Fruit fly (Drosophila melanogaster): Measurements from ENCODE around the gene Hex-t2.

Hex-t2 gene

DNA sequence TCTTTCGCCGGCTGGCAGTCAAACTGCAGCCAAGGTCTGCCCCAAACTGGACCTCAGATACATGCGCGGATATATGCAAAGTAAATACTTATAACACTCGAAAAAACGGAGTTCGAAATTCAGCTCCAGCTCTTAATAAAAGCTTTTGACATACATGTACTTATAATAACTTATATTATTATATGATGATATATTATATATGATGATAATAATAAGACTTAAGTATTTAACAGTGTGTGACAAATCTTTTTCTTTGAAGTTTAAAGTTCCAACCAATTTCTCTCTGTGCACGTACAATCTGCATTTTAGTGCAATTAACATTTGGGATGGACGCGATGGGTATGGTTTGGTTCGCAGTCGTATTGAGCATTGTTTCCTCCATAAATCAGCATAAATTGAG lies 20.9 kb upstream of the Hex-t2 start:
- TF ChIP-seq Mnt (GFP tag; optimal IDR thresholded peaks at IDR 0.05), result no peak
- TF ChIP-seq CG1620 (GFP tag; optimal IDR thresholded peaks at IDR 0.05), result no peak
- no peak for TF ChIP-seq CG7101 (tag; optimal IDR thresholded peaks at IDR 0.05)
- TF ChIP-seq Clk (GFP tag; optimal IDR thresholded peaks at IDR 0.05), result no peak
- no peak for TF ChIP-seq CG5204 (GFP tag; optimal IDR thresholded peaks at IDR 0.05)
- TF ChIP-seq toe (GFP tag; optimal IDR thresholded peaks at IDR 0.05), result no peak

DNA sequence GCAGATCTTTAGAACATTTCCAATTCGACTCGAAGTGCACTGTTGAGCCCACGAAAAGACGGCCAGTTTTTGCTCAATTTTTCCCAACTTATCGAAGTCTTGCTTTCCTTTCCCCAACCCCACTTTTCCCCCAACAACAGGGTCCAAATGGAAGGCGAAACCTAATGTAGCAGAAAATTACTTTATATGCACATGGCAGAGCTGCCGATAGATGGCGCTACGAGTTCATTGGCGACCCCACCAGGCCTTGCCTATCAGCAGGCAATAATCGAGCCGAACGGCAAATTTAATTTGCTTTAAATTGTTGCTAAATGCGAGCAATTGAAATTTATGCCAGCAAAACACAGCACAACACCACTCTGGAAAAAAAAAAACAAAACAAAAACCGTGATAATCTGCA lies 17.9 kb upstream of the Hex-t2 start:
- TF ChIP-seq CG5204 (GFP tag; optimal IDR thresholded peaks at IDR 0.05) (no peak), Crg-1 (GFP tag; optimal IDR thresholded peaks at IDR 0.05) (no peak), kay (GFP tag; ENCODE audit: borderline replicate concordance) (peak; percentile 37), CG7101 (tag; optimal IDR thresholded peaks at IDR 0.05) (no peak)

DNA sequence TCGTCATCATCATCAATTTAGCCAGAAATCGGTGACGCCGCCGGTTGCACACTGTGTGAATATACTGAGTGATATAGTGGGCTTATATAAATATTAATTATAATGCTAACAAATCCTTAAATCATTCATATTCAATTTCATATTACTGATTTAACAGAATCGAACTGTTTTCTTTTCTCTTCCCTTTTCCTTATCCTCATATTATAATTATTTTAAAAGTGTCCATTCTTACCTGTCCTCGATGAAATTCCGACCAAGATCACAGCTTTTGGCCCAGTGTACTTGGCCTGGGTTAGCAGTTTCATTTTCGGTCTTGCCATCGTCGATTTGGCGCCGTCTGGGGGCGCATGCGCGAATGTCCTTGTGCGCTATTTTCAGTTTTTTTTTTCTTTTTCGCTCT lies 17.5 kb upstream of the Hex-t2 start:
- TF ChIP-seq CG11617 (GFP tag; optimal IDR thresholded peaks at IDR 0.05) (no peak), ovo (GFP tag; optimal IDR thresholded peaks at IDR 0.05) (no peak), cic (GFP tag; optimal IDR thresholded peaks at IDR 0.05) (no peak), kay (GFP tag; ENCODE audit: borderline replicate concordance) (no peak), toe (GFP tag; optimal IDR thresholded peaks at IDR 0.05) (no peak), CG33017 (tag; optimal IDR thresholded peaks at IDR 0.05) (no peak), CG5204 (GFP tag; optimal IDR thresholded peaks at IDR 0.05) (no peak), pad (GFP tag; optimal IDR thresholded peaks at IDR 0.05) (no peak), tj (GFP tag; optimal IDR thresholded peaks at IDR 0.05) (no peak), CG14711 (tag; optimal IDR thresholded peaks at IDR 0.05) (no peak), bab1 (GFP tag; optimal IDR thresholded peaks at IDR 0.05) (no peak), Mnt (GFP tag; optimal IDR thresholded peaks at IDR 0.05) (no peak), Crg-1 (GFP tag; optimal IDR thresholded peaks at IDR 0.05) (no peak), cnc (optimal IDR thresholded peaks at IDR 0.05) (no peak), Hr96 (GFP tag; optimal IDR thresholded peaks at IDR 0.05) (no peak), Clk (GFP tag; optimal IDR thresholded peaks at IDR 0.05) (no peak), CG7101 (tag; optimal IDR thresholded peaks at IDR 0.05) (no peak), CG7045 (GFP tag; optimal IDR thresholded peaks at IDR 0.05) (no peak)

DNA sequence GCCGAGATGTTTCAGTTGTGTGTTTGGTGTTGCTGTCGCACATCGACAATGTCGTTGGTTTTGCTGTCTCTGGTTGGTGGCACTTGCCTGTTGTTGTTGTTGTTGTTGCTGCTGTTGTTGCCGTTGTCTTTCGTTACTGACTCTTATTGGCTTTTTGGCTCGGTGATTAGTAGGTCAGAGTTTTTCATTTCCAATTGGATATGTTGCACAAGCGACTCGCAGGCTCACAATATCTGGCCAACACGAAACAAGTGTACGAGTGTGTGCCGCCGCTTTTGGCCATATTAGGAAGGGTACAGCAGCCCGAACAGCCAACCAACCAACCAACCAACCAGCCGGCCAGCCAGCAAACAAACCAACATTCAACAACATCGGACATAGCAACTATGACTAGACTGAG lies 16.7 kb upstream of the Hex-t2 start:
- TF ChIP-seq CG14711 (tag; optimal IDR thresholded peaks at IDR 0.05), result no peak
- TF ChIP-seq kay (GFP tag; ENCODE audit: borderline replicate concordance), result no peak
- TF ChIP-seq tj (GFP tag; optimal IDR thresholded peaks at IDR 0.05), result no peak
- no peak for TF ChIP-seq CG7045 (GFP tag; optimal IDR thresholded peaks at IDR 0.05)

DNA sequence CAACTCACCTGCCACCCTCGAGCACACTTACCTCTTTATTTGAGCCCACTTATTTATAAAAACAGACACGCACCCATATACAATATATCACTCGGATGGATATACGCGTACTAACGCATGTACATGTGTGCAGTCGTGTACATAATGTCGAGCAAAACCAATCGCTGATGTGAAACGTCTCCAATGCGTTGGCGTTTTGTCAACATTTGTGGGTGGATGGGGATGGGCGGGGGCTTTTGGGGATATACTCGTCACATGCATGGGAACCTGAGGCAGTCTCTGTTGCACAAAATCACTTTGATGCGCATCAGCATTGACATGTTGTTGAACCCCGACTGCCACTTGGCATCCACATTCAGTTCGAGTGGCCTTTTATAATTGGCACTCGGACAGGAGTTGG lies 14.5 kb upstream of the Hex-t2 start:
- TF ChIP-seq CG11617 (GFP tag; optimal IDR thresholded peaks at IDR 0.05) (no peak), kay (GFP tag; ENCODE audit: borderline replicate concordance) (no peak), toe (GFP tag; optimal IDR thresholded peaks at IDR 0.05) (no peak)

DNA sequence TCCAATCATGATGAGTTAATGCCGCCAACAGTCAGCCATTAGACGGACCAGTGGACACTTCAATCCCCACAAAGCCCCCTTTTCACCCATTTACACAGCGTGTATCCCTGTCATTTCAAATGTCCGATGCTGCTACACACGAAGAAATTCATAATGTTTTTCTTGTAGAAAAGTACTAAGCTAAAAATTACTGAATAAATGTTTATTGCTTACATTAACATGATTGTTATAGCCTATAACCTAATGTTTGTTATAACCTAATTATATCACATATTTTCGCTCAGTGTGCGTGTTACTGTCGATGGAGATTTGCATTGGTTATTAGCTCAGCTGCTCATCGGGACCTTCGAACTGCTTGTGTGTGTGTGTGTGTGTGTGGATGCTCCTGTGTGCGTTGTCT lies 13.9 kb upstream of the Hex-t2 start:
- TF ChIP-seq CG11617 (GFP tag; optimal IDR thresholded peaks at IDR 0.05), result no peak
- no peak for TF ChIP-seq tj (GFP tag; optimal IDR thresholded peaks at IDR 0.05)
- no peak for TF ChIP-seq pad (GFP tag; optimal IDR thresholded peaks at IDR 0.05)
- TF ChIP-seq CG12768 (GFP tag; optimal IDR thresholded peaks at IDR 0.05), result no peak
- TF ChIP-seq cic (GFP tag; optimal IDR thresholded peaks at IDR 0.05), result no peak

DNA sequence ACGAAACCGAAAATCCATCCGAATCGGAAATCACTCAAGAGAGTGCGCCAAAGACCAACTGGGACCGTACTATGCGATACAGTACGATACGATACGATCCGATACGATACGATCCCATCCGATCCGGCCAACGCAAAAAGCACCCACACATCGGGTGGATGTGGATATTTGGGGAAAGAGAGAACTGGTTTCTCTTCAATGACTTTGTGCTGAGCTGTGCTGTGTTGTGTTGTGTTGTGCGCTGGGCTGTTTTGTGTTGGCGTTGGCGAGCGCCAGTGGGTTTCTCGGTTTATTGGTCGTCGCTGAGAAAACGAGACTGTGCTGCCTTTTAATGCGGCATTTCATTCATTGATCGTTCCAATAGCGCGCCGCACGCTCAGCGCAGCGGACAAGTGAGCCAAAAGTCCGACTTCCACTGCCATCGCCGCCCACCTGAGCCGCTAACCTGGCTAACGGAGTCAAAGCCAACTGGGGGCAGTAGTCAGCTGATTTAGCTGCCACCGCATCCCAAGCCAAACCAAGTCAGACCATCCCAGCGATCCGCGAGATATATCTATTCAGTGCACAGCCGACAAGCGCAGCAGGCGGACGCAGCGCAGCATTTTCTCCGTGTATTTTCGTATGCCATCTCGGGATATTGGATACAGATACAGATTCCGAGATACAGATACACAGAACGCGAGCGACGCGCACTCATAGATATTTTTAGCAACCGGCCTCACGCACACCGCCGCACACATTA lies 9.8 kb upstream of the Hex-t2 start, which contains the start of gene tx:
tx (plus strand) TSS at position 324 of the 742 bp plus-strand sequence.
- TF ChIP-seq pad (GFP tag; optimal IDR thresholded peaks at IDR 0.05) (no peak), cic (GFP tag; optimal IDR thresholded peaks at IDR 0.05) (peak; percentile 35), CG14711 (tag; optimal IDR thresholded peaks at IDR 0.05) (no peak), CG1620 (GFP tag; optimal IDR thresholded peaks at IDR 0.05) (no peak), Crg-1 (GFP tag; optimal IDR thresholded peaks at IDR 0.05) (no peak), Clk (GFP tag; optimal IDR thresholded peaks at IDR 0.05) (no peak), ovo (GFP tag; optimal IDR thresholded peaks at IDR 0.05) (peak; percentile 46), CG11617 (GFP tag; optimal IDR thresholded peaks at IDR 0.05) (no peak)

DNA sequence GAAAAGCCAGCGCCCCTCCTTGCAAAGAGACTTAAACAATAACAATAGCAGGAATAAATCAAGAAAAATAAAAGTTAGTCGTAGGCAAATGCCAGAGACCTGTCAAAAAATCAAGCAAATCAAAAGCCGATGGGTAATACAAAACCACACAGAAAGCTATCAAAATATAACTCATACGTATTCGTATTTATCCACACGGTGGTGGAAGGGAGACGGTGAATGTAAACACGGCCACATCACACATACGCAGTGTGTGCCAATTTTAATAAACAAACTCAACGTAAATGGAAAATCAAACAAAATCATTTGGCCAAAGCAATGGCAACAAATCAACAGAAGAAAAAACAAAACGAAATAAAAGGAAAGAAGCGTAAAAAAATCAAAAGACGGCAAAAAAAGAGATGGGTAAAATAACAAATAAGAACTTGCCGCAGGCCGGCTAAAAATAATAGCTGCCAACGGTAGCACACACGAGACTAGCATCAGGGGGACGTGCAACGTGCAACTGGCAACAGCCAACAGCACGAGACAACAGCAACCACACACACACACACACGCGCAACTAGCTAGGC lies 7.8 kb upstream of the Hex-t2 start:
- TF ChIP-seq Mnt (GFP tag; optimal IDR thresholded peaks at IDR 0.05) (no peak), kay (GFP tag; ENCODE audit: borderline replicate concordance) (no peak), Crg-1 (GFP tag; optimal IDR thresholded peaks at IDR 0.05) (no peak), ovo (GFP tag; optimal IDR thresholded peaks at IDR 0.05) (no peak), Hr96 (GFP tag; optimal IDR thresholded peaks at IDR 0.05) (no peak), CG12768 (GFP tag; optimal IDR thresholded peaks at IDR 0.05) (no peak), cnc (optimal IDR thresholded peaks at IDR 0.05) (no peak), tj (GFP tag; optimal IDR thresholded peaks at IDR 0.05) (no peak), CG5204 (GFP tag; optimal IDR thresholded peaks at IDR 0.05) (no peak), CG1620 (GFP tag; optimal IDR thresholded peaks at IDR 0.05) (no peak), CG7101 (tag; optimal IDR thresholded peaks at IDR 0.05) (no peak), CG11617 (GFP tag; optimal IDR thresholded peaks at IDR 0.05) (no peak), pad (GFP tag; optimal IDR thresholded peaks at IDR 0.05) (no peak), toe (GFP tag; optimal IDR thresholded peaks at IDR 0.05) (no peak), Clk (GFP tag; optimal IDR thresholded peaks at IDR 0.05) (no peak), CG7045 (GFP tag; optimal IDR thresholded peaks at IDR 0.05) (no peak)

Data from whole organism, adult.